In genomic region chr3L:2489855-2490254, dm6 we compare ENCODE assay signal across 1 fruit fly cellular context.
TF ChIP-seq lines count a peak whose summit lies in the region.

No protein-coding gene starts in this region.

TF ChIP-seq in whole organism, embryonic, 481 proteins besides CTCF, POLR2A, EP300 and RAD21 (continued from another document):
- no peak for TF ChIP-seq H2.0 (GFP tag; IDR thresholded peaks at IDR 0.05; lab: Robert Waterston, UW)
